Worm (Caenorhabditis elegans): ENCODE data around the gene nhr-196.
"Not testable (repeated sequence)": the region's sequence is repeated elsewhere in the genome, so short reads cannot be mapped to it uniquely, and the experiment has no call there.

nhr-196 gene

ce11 chrV:15685599-15685998 is at the start of gene nhr-196:
Gene nhr-196, plus strand, starts transcription at chrV:15685716.
- TF ChIP-seq K12H6.12 (tag; optimal IDR thresholded peaks at IDR 0.05), result no peak
- TF ChIP-seq die-1 (tag; optimal IDR thresholded peaks at IDR 0.05), result no peak
- TF ChIP-seq tbx-9 (tag; optimal IDR thresholded peaks at IDR 0.05; ENCODE audit: borderline replicate concordance), result no peak
- no peak for TF ChIP-seq B0336.3 (GFP tag; IDR thresholded peaks at IDR 0.05)
- no peak for TF ChIP-seq Y95B8A.8 (GFP tag; IDR thresholded peaks at IDR 0.05)
- no peak for TF ChIP-seq aptf-3 (GFP tag; IDR thresholded peaks at IDR 0.05)
- TF ChIP-seq ceh-100 (GFP tag; IDR thresholded peaks at IDR 0.05), result no peak
- TF ChIP-seq ztf-26 (tag; optimal IDR thresholded peaks at IDR 0.05), result no peak
- TF ChIP-seq B0035.1 (tag; optimal IDR thresholded peaks at IDR 0.05), result no peak
- no peak for TF ChIP-seq zfh-2 (GFP tag; conservative IDR thresholded peaks at IDR 0.05)
- TF ChIP-seq ceh-27 (GFP tag; optimal IDR thresholded peaks at IDR 0.05), result no peak
- TF ChIP-seq sdz-38 (tag; optimal IDR thresholded peaks at IDR 0.05), result no peak
- TF ChIP-seq hlh-26 (GFP tag; conservative IDR thresholded peaks at IDR 0.05), result no peak
- no peak for TF ChIP-seq Y53F4B.3 (GFP tag; IDR thresholded peaks at IDR 0.05)

- TF ChIP-seq ekl-4 (GFP tag; IDR thresholded peaks at IDR 0.05), result no peak
Measured at ce11 chrV:15638853-15639252, 46.7 kb upstream of the nhr-196 start, which contains the start of gene srz-44. Gene srz-44, minus strand, starts transcription at chrV:15638953.

ce11 chrV:15643192-15643591 is 42.3 kb upstream of the nhr-196 start, which contains the start of gene C55A1.4:
Gene C55A1.4, minus strand, starts transcription at chrV:15643292.
- not testable (repeated sequence) for TF ChIP-seq madf-3, lag-1, aptf-3 (GFP tag; IDR thresholded peaks at IDR 0.05)

- TF ChIP-seq die-1 (tag; optimal IDR thresholded peaks at IDR 0.05) (no peak), lin-54 (GFP tag; optimal IDR thresholded peaks at IDR 0.05) (no peak), ztf-6 (GFP tag; IDR thresholded peaks at IDR 0.05) (no peak), mel-28 (tag; optimal IDR thresholded peaks at IDR 0.05; ENCODE audit: borderline replicate concordance) (no peak), F49E8.2 (tag; optimal IDR thresholded peaks at IDR 0.05; ENCODE audit: insufficient read depth) (no peak), sdz-38 (tag; optimal IDR thresholded peaks at IDR 0.05) (no peak), ztf-28 (GFP tag; IDR thresholded peaks at IDR 0.05) (no peak), ekl-4 (GFP tag; IDR thresholded peaks at IDR 0.05) (no peak), mcd-1 (GFP tag; IDR thresholded peaks at IDR 0.05) (no peak), hmg-20 (GFP tag; IDR thresholded peaks at IDR 0.05) (no peak), T26A5.8 (tag; optimal IDR thresholded peaks at IDR 0.05) (no peak), bed-1 (GFP tag; IDR thresholded peaks at IDR 0.05) (no peak), C06A6.2 (GFP tag; conservative IDR thresholded peaks at IDR 0.05) (no peak), ztf-22 (GFP tag; optimal IDR thresholded peaks at IDR 0.05) (no peak), ztf-25 (GFP tag; IDR thresholded peaks at IDR 0.05) (no peak), F39B2.1 (GFP tag; IDR thresholded peaks at IDR 0.05) (no peak), let-607 (tag; optimal IDR thresholded peaks at IDR 0.05) (no peak), zfh-2 (GFP tag; conservative IDR thresholded peaks at IDR 0.05) (no peak), F33H1.4 (GFP tag; IDR thresholded peaks at IDR 0.05) (no peak)
Measured at ce11 chrV:15644575-15644974, 40.9 kb upstream of the nhr-196 start, which contains the start of gene str-23. Gene str-23, plus strand, starts transcription at chrV:15644875.

- not testable (repeated sequence) for TF ChIP-seq F33H1.4 (GFP tag; IDR thresholded peaks at IDR 0.05); ztf-25 (GFP tag; IDR thresholded peaks at IDR 0.05); aptf-2 (GFP tag; conservative IDR thresholded peaks at IDR 0.05)
Measured at ce11 chrV:15647536-15648085, 37.9 kb upstream of the nhr-196 start, which contains the start of the genes C55A1.7 and C55A1.6. Gene C55A1.7, minus strand, starts transcription at chrV:15647636. Gene C55A1.6, plus strand, starts transcription at chrV:15648035.
